Fruit fly (Drosophila melanogaster): Measurements from ENCODE around the gene CG44405.

Gene CG44405

DNA sequence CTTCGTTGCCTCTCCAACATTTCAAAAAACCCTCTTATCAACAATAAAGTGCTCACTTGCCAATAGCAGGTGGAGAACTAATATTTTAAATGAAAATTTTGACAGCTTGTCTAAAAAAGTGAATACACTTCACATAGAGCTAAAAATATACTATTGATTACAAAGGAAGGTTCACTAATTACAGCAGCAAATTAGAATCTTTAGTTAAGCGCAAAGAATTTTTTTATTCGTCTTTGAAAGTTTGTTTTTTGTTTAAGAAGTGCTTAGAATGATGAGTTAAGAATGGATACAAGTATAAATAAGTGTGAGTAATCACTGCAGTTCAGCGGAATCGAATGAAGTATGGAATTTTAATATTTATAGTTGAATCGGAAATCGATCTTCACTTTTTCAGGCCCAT is at the start of gene CG44405:
CG44405 (minus strand) TSS at position 101 of the 400 bp plus-strand sequence.
- TF ChIP-seq insv (optimal IDR thresholded peaks at IDR 0.05) (no peak), Myc (optimal IDR thresholded peaks at IDR 0.05) (no peak), h (optimal IDR thresholded peaks at IDR 0.05) (no peak), Sin3A (optimal IDR thresholded peaks at IDR 0.05) (no peak), psq (optimal IDR thresholded peaks at IDR 0.05) (no peak), ttk (optimal IDR thresholded peaks at IDR 0.05) (no peak)

- TF ChIP-seq insv (optimal IDR thresholded peaks at IDR 0.05) (no peak), h (optimal IDR thresholded peaks at IDR 0.05) (no peak), psq (optimal IDR thresholded peaks at IDR 0.05) (no peak), ttk (optimal IDR thresholded peaks at IDR 0.05) (no peak), Sin3A (optimal IDR thresholded peaks at IDR 0.05) (no peak), Myc (optimal IDR thresholded peaks at IDR 0.05) (no peak)
Measured at dm6 chr2L:16390803-16391202, 48.7 kb upstream of the CG44405 start.

DNA sequence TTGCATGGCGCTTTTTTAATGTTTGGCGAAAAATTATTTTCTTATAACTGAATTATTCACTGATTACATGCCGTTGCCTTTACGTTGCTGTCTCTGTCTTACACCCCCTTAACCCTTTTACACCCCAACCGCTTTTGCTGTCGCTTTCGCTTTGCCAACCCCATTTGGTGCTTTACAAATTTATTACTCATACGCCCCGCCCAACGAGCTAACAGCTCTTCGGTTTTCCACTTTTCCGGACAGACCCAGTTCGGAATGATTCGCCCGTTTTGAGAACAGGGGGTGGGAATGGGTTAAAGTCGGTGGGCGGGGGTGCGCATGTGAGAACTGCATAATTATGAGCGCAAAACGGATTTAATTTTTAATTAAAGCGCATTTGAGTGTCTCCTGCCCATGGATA is 38.8 kb upstream of the CG44405 start:
- TF ChIP-seq ttk (optimal IDR thresholded peaks at IDR 0.05): no peak
- no peak for TF ChIP-seq Myc (optimal IDR thresholded peaks at IDR 0.05)
- no peak for TF ChIP-seq Sin3A (optimal IDR thresholded peaks at IDR 0.05)

DNA sequence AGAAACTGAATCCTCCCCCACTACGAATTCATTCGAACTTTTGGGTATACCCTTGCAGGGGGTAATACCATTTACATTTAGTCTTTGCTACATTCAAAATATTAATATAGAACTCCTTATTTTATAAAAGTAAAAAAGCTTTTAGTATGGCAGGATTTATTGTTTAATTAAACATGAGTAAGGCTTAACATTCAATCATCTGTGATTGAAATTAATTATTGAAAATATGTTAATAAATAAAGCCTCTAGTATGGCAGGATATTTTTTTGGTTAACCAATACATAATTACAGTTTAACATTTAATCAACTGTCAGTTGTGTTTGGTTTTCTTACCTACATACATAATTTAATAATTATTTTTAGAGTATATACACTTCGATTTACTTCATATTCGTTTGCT is 32.6 kb upstream of the CG44405 start:
- no peak for TF ChIP-seq ttk (optimal IDR thresholded peaks at IDR 0.05)
- TF ChIP-seq Sin3A (optimal IDR thresholded peaks at IDR 0.05): no peak
- no peak for TF ChIP-seq h (optimal IDR thresholded peaks at IDR 0.05)
- no peak for TF ChIP-seq psq (optimal IDR thresholded peaks at IDR 0.05)
- TF ChIP-seq insv (optimal IDR thresholded peaks at IDR 0.05): no peak
- TF ChIP-seq Myc (optimal IDR thresholded peaks at IDR 0.05): no peak

DNA sequence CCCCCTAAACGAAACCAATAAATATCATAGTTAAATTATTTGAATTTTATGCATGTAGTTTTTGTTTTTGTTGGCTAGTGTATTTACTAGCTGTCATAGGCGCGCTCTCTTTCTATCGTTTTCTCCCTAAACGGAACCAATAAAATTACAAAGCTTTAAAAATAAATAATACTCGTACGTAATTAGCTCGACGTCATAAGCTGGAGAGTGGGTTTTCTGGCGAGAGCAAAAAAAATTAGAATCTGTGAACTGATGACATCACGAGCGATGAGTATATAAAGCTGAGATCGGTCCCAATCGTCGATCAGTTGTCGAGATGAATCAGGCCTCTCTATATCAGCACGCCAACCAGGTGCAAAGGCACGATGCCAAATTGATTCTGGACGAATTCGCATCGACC is 23.5 kb upstream of the CG44405 start, which contains the start of gene jhamt:
jhamt (plus strand) TSS at position 301 of the 400 bp plus-strand sequence.
- no peak for TF ChIP-seq psq (optimal IDR thresholded peaks at IDR 0.05)
- TF ChIP-seq h (optimal IDR thresholded peaks at IDR 0.05): no peak
- TF ChIP-seq ttk (optimal IDR thresholded peaks at IDR 0.05): no peak
- no peak for TF ChIP-seq insv (optimal IDR thresholded peaks at IDR 0.05)

DNA sequence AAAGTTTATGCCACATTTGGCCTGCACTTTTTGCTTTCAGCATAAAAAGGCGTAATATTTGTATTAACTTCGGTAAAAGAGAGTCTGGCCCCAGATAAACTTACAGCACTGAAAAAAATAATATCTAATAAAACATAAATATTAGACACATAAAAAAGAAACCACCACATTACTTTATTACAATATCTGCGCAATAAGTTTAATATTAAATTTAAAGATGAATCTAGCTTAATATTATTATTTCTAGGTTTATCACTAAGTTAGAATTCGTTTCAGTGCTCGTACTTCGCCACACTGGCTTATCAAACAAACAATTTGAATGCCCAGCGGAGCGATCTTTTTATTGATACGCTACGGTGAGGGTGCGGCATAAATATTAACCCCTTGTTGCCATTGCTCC is 15.7 kb upstream of the CG44405 start:
- TF ChIP-seq h (optimal IDR thresholded peaks at IDR 0.05) (no peak), psq (optimal IDR thresholded peaks at IDR 0.05) (no peak), Sin3A (optimal IDR thresholded peaks at IDR 0.05) (no peak), Myc (optimal IDR thresholded peaks at IDR 0.05) (no peak), ttk (optimal IDR thresholded peaks at IDR 0.05) (no peak), insv (optimal IDR thresholded peaks at IDR 0.05) (no peak)

dm6 chr2L:16356249-16357025 is 14.3 kb upstream of the CG44405 start, which contains the start of gene CaBP1:
Gene CaBP1, minus strand, starts transcription at chr2L:16356735.
- TF ChIP-seq h (optimal IDR thresholded peaks at IDR 0.05) (no peak), psq (optimal IDR thresholded peaks at IDR 0.05) (no peak), Sin3A (optimal IDR thresholded peaks at IDR 0.05) (no peak), ttk (optimal IDR thresholded peaks at IDR 0.05) (no peak)

DNA sequence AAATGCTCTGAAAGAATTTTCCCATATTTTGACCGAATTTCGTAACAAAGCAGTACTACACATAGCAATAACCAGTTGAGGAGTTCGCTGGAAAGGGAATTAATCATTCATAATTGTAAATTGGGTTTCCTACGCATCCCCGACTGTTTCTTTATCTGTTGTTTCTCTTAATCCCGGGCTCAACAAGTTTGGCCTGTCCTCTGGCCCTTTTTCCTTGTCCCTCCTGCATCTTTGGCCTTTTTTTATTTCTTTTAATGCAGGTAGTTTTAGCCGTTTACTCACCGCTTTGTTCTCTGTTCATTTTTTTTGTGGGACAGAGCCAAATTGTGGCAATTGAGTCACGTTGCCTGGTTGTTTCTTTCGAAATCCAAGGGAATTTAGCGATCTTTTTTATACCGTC is 11.6 kb upstream of the CG44405 start:
- no peak for TF ChIP-seq Myc (optimal IDR thresholded peaks at IDR 0.05)
- no peak for TF ChIP-seq ttk (optimal IDR thresholded peaks at IDR 0.05)
- TF ChIP-seq insv (optimal IDR thresholded peaks at IDR 0.05): no peak
- TF ChIP-seq psq (optimal IDR thresholded peaks at IDR 0.05): no peak
- no peak for TF ChIP-seq Sin3A (optimal IDR thresholded peaks at IDR 0.05)
- no peak for TF ChIP-seq h (optimal IDR thresholded peaks at IDR 0.05)

DNA sequence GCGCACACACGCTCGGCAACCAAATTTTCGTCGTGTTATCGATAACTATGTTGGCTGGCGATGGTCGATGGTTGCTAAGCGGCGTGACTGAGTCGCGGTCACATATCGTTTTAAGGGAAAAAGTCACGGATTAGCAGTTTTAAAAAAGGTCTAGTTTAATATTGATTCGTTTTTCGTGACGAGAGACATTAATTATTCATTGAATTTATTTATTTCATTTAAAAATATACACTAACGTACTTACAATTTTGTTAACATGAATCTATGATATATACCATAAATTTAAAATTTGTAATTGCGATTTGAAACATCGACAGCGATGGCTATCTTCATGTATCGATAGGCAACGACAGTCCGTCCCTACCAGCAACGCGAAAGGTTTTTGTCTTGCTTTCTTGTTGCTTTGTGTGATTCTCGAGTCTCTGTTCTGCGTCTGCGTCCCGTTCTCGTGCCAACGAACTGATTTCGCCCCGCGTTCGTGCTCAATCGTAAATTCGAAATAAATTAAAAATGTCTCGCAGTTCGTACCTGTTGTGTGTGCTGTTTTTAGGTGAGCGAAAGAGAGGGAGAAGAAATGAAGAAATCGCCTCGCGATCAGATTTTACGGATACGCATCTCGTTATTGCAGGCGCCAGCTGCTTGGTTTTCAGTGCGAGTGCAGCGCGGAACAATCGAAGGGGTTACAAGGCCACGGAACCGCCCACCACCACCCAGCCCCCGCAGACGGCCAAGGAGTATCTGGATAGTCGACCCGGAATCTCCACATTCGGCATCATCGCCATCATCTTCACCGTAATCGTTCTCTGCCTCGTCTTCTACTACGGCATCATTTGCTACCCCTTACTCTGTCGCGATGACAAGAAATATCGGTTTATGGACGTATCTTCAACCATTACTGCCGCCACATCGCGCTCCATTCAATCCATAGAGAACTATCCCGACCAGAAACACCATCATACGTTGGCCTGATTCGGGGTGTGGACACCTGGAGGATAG is 10.8 kb upstream of the CG44405 start, which contains the start of the genes Hyls1, chif and CG4455:
Hyls1 (minus strand) TSS at position 44 of the 996 bp plus-strand sequence.
chif (minus strand) TSS at position 44 of the 996 bp plus-strand sequence.
CG4455 (plus strand) TSS at position 350 of the 996 bp plus-strand sequence.
- no peak for TF ChIP-seq Sin3A (optimal IDR thresholded peaks at IDR 0.05)
- TF ChIP-seq h (optimal IDR thresholded peaks at IDR 0.05): no peak
- no peak for TF ChIP-seq insv (optimal IDR thresholded peaks at IDR 0.05)
- TF ChIP-seq Myc (optimal IDR thresholded peaks at IDR 0.05): no peak
- no peak for TF ChIP-seq psq (optimal IDR thresholded peaks at IDR 0.05)
- no peak for TF ChIP-seq ttk (optimal IDR thresholded peaks at IDR 0.05)

DNA sequence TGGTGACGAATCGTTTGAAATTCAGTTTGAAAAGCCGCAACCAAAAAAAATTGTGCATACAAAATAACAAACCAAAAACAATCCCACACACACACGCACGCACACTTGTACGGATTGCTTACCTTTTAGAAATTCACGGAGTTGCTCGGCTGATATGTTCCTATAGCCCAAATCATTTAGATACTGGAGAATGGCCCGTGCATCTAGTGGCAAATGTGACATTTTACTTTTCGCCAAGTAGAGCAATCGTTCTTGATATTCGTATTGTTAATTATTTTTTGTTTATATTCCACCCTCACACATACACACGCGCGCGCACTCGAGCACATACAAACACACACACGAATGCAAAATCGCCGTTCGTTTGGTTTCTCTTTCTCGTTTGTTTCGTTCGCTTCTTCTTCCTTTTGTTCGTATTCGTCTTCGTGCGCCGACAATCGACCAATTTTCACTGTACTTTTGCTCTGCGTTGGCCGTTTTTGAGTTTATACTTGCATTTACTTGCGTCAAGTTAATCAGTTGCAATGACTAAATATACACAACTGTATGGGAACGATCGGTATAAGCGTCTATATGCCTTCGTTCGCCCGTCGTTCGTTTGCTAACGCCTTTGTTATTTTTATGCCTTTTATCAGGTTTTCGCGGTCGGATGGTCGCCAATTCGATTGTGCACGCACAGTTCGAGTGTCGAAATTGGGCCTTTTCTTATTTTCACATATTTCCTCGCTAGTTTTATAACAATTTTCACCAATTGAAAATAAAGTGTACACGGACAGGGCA is 9.9 kb upstream of the CG44405 start:
- TF ChIP-seq ttk (optimal IDR thresholded peaks at IDR 0.05) (no peak), psq (optimal IDR thresholded peaks at IDR 0.05) (peak; percentile 87)

DNA sequence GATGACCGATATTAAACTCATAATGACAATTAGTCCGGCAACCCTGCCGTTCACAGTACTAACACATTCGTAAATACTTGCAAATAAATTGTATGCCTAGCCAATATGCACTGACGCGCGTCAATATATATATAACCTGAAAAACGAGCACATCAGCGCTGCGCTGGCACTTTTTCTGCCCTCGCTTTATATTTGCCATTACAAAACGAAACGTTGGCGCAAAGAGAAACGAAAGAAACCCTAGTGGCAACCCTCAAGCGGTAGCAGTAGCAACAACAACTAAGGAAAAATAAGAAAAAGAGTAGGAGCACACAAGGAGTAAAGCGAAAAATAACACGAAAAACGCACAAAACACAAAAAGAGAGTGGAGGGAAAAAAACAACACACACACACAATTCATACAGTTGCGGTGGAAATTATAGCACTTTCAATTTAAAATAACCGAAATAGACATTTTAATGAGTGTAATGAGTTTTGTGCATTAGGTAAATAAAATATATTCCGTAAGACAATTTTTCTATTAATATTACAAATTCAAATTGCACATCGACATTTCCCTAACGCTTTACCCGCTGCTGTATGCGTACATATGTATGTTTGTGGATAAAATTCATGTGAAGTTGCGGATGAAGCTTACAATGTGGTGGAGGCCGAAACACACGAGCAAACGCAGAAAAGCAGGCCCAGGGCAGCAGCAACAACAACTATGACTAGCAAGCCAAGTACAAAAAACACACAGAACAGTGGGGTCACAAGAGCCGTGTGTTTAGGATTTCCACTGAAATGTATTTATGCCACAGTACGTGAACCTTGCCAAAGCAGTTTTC is 8.8 kb upstream of the CG44405 start:
- TF ChIP-seq Sin3A (optimal IDR thresholded peaks at IDR 0.05) (no peak), psq (optimal IDR thresholded peaks at IDR 0.05) (peak; percentile 99)

Data from Kc167 (cell line).